Worm (Caenorhabditis elegans) whole organism, L4 larva: ENCODE measurements around the gene F59B1.4.

Source experiments
- aha-1 ChIP-seq: fragments of 150-350 bp; peaks from one replicate; lab custom pipeline; 2014; ENCODE audit warnings: missing biosample characterization, missing genetic modification characterization
- nhr-76 ChIP-seq: fragments of 150-350 bp; optimal IDR thresholded peaks from 2 replicates; lab custom pipeline; 2014; ENCODE audit warnings: missing biosample characterization, missing genetic modification characterization
- spr-3 ChIP-seq: fragments of 200-800 bp; sonication (Bioruptor generic); optimal IDR thresholded peaks from 2 replicates; lab custom pipeline; 2018; ENCODE audit warnings: mild to moderate bottlenecking, missing genetic modification characterization, missing compliant biosample characterization
- zag-1 ChIP-seq: fragments of 150-350 bp; optimal IDR thresholded peaks from 2 replicates; lab custom pipeline; 2014; ENCODE audit warnings: missing biosample characterization, missing genetic modification characterization

DNA sequence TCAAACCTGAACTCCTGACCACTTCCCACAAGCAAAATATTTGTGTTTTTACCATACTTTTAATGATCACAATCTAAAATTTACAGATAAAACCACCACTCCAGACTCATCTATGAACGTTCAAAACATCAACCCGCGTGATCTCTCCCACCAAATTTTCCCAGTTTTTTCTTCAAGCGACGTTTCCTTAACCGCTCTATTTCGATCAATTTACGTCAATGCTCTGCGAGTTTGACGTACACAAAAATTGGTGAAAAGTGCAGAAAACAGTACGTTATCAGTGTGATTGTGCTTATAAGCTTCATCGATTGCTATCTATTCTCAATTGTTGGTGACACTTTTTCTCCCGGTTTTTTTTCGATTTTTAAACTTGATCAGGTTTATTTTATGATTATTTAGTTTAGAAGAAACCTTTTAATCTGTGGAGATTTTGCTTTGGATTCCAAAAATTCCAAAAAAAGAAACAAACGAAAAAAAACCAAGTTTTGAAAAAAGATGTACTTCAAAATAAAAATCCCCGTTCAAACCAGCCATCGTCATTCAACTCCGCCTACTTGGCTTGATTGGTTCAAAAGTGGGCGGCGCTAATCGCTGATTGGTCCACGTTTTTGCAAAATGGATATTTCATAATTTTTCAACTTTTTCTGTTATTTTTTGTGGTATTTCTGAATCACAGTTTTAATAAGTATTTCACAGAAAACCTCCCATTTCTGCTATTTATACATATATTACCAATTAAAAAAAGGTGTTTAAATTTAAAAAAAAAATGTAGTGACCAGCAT lies 5.6 kb upstream of the F59B1.4 start:
- TF ChIP-seq nhr-76 (tag; lab: Kevin White, UChicago) (no peak), zag-1 (tag; lab: Kevin White, UChicago) (no peak), spr-3 (GFP tag; lab: Kevin White, UChicago) (no peak), aha-1 (tag; lab: Kevin White, UChicago) (no peak)
